Worm (Caenorhabditis elegans): Measurements from ENCODE around the gene F01E11.3.

ce11 chrX:7005919-7006318 is 38.8 kb downstream of the F01E11.3 start:
- TF ChIP-seq lim-6 (tag; optimal IDR thresholded peaks at IDR 0.05), result no peak
- no peak for TF ChIP-seq ceh-9 (tag; optimal IDR thresholded peaks at IDR 0.05)
- TF ChIP-seq pqm-1 (tag; optimal IDR thresholded peaks at IDR 0.05), result no peak
- no peak for TF ChIP-seq elt-2 (tag; optimal IDR thresholded peaks at IDR 0.05)
- TF ChIP-seq madf-2 (tag; optimal IDR thresholded peaks at IDR 0.05), result no peak
- TF ChIP-seq ama-1 (optimal IDR thresholded peaks at IDR 0.05), result no peak
- no peak for TF ChIP-seq fax-1 (tag; optimal IDR thresholded peaks at IDR 0.05)
